Worm (Caenorhabditis elegans) whole organism, midembryonic: ENCODE data around the gene swt-3.

Experiments used
- cog-1 ChIP-seq: sonication (generic microtip); optimal IDR thresholded peaks from 2 replicates; lab custom pipeline; 2016; ENCODE audit warnings: missing genetic modification characterization, missing compliant biosample characterization
- flt-1 ChIP-seq: fragments of 200-800 bp; sonication (Bioruptor generic); IDR thresholded peaks from 2 replicates; pipeline ENCODE4 v1.3.6; 2022; ENCODE audit warnings: missing genetic modification characterization, missing compliant biosample characterization
- med-1 ChIP-seq: sonication (generic microtip); optimal IDR thresholded peaks from 2 replicates; lab custom pipeline; 2017; ENCODE audit warnings: missing genetic modification characterization, mild to moderate bottlenecking, missing compliant biosample characterization, antibody characterized with exemption, missing genetic modification reagents; ENCODE audit not compliant: insufficient read depth
- tab-1 ChIP-seq: fragments of 200-800 bp; sonication (Bioruptor generic); IDR thresholded peaks from 2 replicates; pipeline ENCODE4 v1.3.6; 2022; ENCODE audit warnings: missing genetic modification characterization, missing compliant biosample characterization
- ztf-23 ChIP-seq: fragments of 200-800 bp; sonication (Bioruptor generic); IDR thresholded peaks from 2 replicates; pipeline ENCODE4 v1.3.6; 2022; ENCODE audit warnings: missing genetic modification reagents, missing genetic modification characterization, missing compliant biosample characterization
- ztf-29 ChIP-seq: fragments of 200-800 bp; sonication (Bioruptor generic); IDR thresholded peaks from 2 replicates; pipeline ENCODE4 v1.3.6; 2022; ENCODE audit warnings: missing genetic modification reagents, missing genetic modification characterization, missing compliant biosample characterization

DNA sequence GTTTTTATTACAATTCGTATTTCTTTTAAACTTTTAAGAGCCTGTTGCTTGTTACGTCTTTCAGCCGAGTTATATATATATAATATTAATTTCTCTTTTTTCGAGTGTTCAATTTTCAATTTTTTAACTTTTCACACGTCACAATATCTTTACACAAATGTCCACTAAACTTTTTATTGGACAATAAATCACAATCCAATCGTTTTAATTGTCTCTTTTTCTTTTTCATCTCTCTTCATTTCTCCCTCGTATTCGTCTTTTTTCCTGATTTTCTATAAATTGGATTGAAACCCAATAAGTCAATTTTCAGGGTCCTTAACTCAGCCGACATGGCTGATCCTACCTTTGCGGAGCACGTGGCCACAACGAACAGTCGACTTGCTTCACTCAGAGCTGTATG lies 31.6 kb upstream of the swt-3 start, which contains the start of gene miz-1:
- TF ChIP-seq flt-1 (GFP tag; lab: Robert Waterston, UW): no peak
- no peak for TF ChIP-seq ztf-29 (GFP tag; lab: Robert Waterston, UW)
- TF ChIP-seq med-1: no peak
- no peak for TF ChIP-seq tab-1 (GFP tag; lab: Robert Waterston, UW)
- TF ChIP-seq ztf-23 (GFP tag; lab: Robert Waterston, UW): no peak
- TF ChIP-seq cog-1: no peak
